Fruit fly (Drosophila melanogaster) whole organism, embryonic: Measurements from ENCODE around the gene CG9503.

ENCODE experiments used
- ATbp ChIP-seq: fragments of 200-800 bp; sonication (Bioruptor generic); optimal IDR thresholded peaks from 2 replicates; lab custom pipeline; 2017; ENCODE audit warnings: missing biosample characterization, mild to moderate bottlenecking, missing genetic modification characterization, missing genetic modification reagents
- Ada2b ChIP-seq: fragments of 200-800 bp; sonication (Bioruptor generic); IDR thresholded peaks from 2 replicates; pipeline ENCODE4 v1.3.6; 2022; ENCODE audit warnings: missing biosample characterization, missing genetic modification characterization
- CG10959 ChIP-seq: fragments of 200-800 bp; sonication (Bioruptor generic); IDR thresholded peaks from 2 replicates; pipeline ENCODE4 v1.3.6; 2022; ENCODE audit warnings: missing biosample characterization, missing genetic modification characterization
- CG11456 ChIP-seq: fragments of 200-800 bp; sonication (Bioruptor generic); IDR thresholded peaks from 3 replicates; pipeline ENCODE4 v1.3.6; 2022; ENCODE audit warnings: missing biosample characterization, missing genetic modification characterization
- CG11723 ChIP-seq: fragments of 200-800 bp; sonication (Bioruptor generic); optimal IDR thresholded peaks from 2 replicates; lab custom pipeline; 2017; ENCODE audit warnings: missing biosample characterization, mild to moderate bottlenecking, missing genetic modification characterization
- CG15601 ChIP-seq: fragments of 200-800 bp; sonication (Bioruptor generic); optimal IDR thresholded peaks from 3 replicates; lab custom pipeline; 2019; ENCODE audit warnings: missing biosample characterization, mild to moderate bottlenecking, missing genetic modification characterization, moderate library complexity
- CG16815 ChIP-seq: fragments of 200-800 bp; sonication (Bioruptor generic); optimal IDR thresholded peaks from 3 replicates; lab custom pipeline; 2017; ENCODE audit warnings: missing biosample characterization, mild to moderate bottlenecking, missing genetic modification characterization
- CG16863 ChIP-seq: fragments of 200-800 bp; sonication (Bioruptor generic); optimal IDR thresholded peaks from 3 replicates; lab custom pipeline; 2016; ENCODE audit warnings: missing biosample characterization, missing genetic modification characterization
- CG17385 ChIP-seq: fragments of 200-800 bp; sonication (Bioruptor generic); optimal IDR thresholded peaks from 3 replicates; lab custom pipeline; 2018; ENCODE audit warnings: missing biosample characterization, mild to moderate bottlenecking, missing genetic modification characterization
- CG17829 ChIP-seq: fragments of 200-800 bp; optimal IDR thresholded peaks from 2 replicates; lab custom pipeline; 2019; ENCODE audit warnings: missing biosample characterization, mild to moderate bottlenecking, missing genetic modification characterization, moderate library complexity
- CG1832 ChIP-seq: fragments of 200-800 bp; sonication (Bioruptor generic); optimal IDR thresholded peaks from 2 replicates; lab custom pipeline; 2017; ENCODE audit warnings: missing biosample characterization, mild to moderate bottlenecking, missing genetic modification characterization, inconsistent platforms
- CG18764 ChIP-seq: fragments of 200-800 bp; sonication (Bioruptor generic); optimal IDR thresholded peaks from 3 replicates; lab custom pipeline; 2016; ENCODE audit warnings: missing biosample characterization, missing genetic modification characterization
- CG2120 ChIP-seq: fragments of 200-800 bp; sonication (Bioruptor generic); optimal IDR thresholded peaks from 3 replicates; lab custom pipeline; 2016; ENCODE audit warnings: missing biosample characterization, missing genetic modification characterization
- CG2712 ChIP-seq: fragments of 200-800 bp; optimal IDR thresholded peaks from 3 replicates; lab custom pipeline; 2019; ENCODE audit warnings: missing biosample characterization, mild to moderate bottlenecking, missing genetic modification characterization, moderate library complexity
- CG30403 ChIP-seq: fragments of 200-800 bp; sonication (Bioruptor generic); optimal IDR thresholded peaks from 3 replicates; lab custom pipeline; 2016; ENCODE audit warnings: missing biosample characterization, missing genetic modification characterization
- CG31224 ChIP-seq: fragments of 200-800 bp; sonication (Bioruptor generic); IDR thresholded peaks from 2 replicates; pipeline ENCODE4 v1.3.6; 2022; ENCODE audit warnings: missing biosample characterization, missing genetic modification characterization
- CG32772 ChIP-seq: fragments of 200-800 bp; sonication (Bioruptor generic); IDR thresholded peaks from 2 replicates; pipeline ENCODE4 v1.3.6; 2022; ENCODE audit warnings: missing biosample characterization, missing genetic modification characterization
- CG4282 ChIP-seq: fragments of 200-800 bp; sonication (Bioruptor generic); optimal IDR thresholded peaks from 2 replicates; lab custom pipeline; 2016; ENCODE audit warnings: missing biosample characterization, missing genetic modification characterization
- CG4328 ChIP-seq: fragments of 200-800 bp; sonication (Bioruptor generic); optimal IDR thresholded peaks from 3 replicates; lab custom pipeline; 2017; ENCODE audit warnings: missing biosample characterization, missing genetic modification reagents, missing genetic modification characterization
- CG4854 ChIP-seq: fragments of 200-800 bp; sonication (Bioruptor generic); optimal IDR thresholded peaks from 2 replicates; lab custom pipeline; 2016; ENCODE audit warnings: missing biosample characterization, missing genetic modification characterization, inconsistent platforms
- CG7556 ChIP-seq: fragments of 200-800 bp; sonication (Bioruptor generic); optimal IDR thresholded peaks from 2 replicates; lab custom pipeline; 2017; ENCODE audit warnings: missing biosample characterization, mild to moderate bottlenecking, missing genetic modification characterization
- CG7839 ChIP-seq: fragments of 200-800 bp; sonication (Bioruptor generic); optimal IDR thresholded peaks from 3 replicates; lab custom pipeline; 2018; ENCODE audit warnings: missing biosample characterization, mild to moderate bottlenecking, missing genetic modification characterization, moderate library complexity
- CG8281 ChIP-seq: fragments of 200-800 bp; sonication (Bioruptor generic); optimal IDR thresholded peaks from 2 replicates; lab custom pipeline; 2018; ENCODE audit warnings: missing biosample characterization, mild to moderate bottlenecking, missing genetic modification characterization, moderate library complexity
- CG8924 ChIP-seq: fragments of 200-800 bp; optimal IDR thresholded peaks from 3 replicates; lab custom pipeline; 2019; ENCODE audit warnings: missing biosample characterization, mild to moderate bottlenecking, missing genetic modification characterization, moderate library complexity
- CG8944 ChIP-seq: fragments of 200-800 bp; sonication (Bioruptor generic); optimal IDR thresholded peaks from 3 replicates; lab custom pipeline; 2016; ENCODE audit warnings: missing biosample characterization, missing genetic modification characterization
- CHES-1-like ChIP-seq: fragments of 200-800 bp; sonication (Bioruptor generic); optimal IDR thresholded peaks from 2 replicates; lab custom pipeline; 2016; ENCODE audit warnings: missing biosample characterization, missing genetic modification characterization
- CTCF ChIP-seq: fragments of 200-800 bp; sonication (Bioruptor generic); optimal IDR thresholded peaks from 2 replicates; lab custom pipeline; 2017; ENCODE audit warnings: missing biosample characterization, mild to moderate bottlenecking, missing genetic modification characterization, moderate library complexity
- Ets65A ChIP-seq: fragments of 200-800 bp; sonication (Bioruptor generic); peaks from one replicate; lab custom pipeline; 2016; ENCODE audit warnings: missing biosample characterization, missing genetic modification characterization
- GATAe ChIP-seq: fragments of 200-800 bp; sonication (Bioruptor generic); conservative IDR thresholded peaks from 2 replicates; pipeline ENCODE4 v1.3.6; 2022; ENCODE audit warnings: missing biosample characterization, missing genetic modification characterization
- HmgD ChIP-seq: fragments of 200-800 bp; sonication (Bioruptor generic); optimal IDR thresholded peaks from 3 replicates; lab custom pipeline; 2016; ENCODE audit warnings: missing biosample characterization, missing genetic modification characterization
- Optix ChIP-seq: fragments of 200-800 bp; sonication (Bioruptor generic); IDR thresholded peaks from 3 replicates; pipeline ENCODE4 v1.3.6; 2022; ENCODE audit warnings: missing biosample characterization, missing genetic modification characterization
- Usf ChIP-seq: fragments of 200-800 bp; sonication (Bioruptor generic); optimal IDR thresholded peaks from 2 replicates; lab custom pipeline; 2017; ENCODE audit warnings: missing genotype, missing biosample characterization, missing genetic modification characterization
- ab ChIP-seq: fragments of 200-800 bp; sonication (Bioruptor generic); optimal IDR thresholded peaks from 2 replicates; lab custom pipeline; 2016; ENCODE audit warnings: missing biosample characterization, missing genetic modification characterization
- abd-A ChIP-seq: fragments of 200-800 bp; sonication (Bioruptor generic); optimal IDR thresholded peaks from 3 replicates; lab custom pipeline; 2019; ENCODE audit warnings: missing biosample characterization, mild to moderate bottlenecking, missing genetic modification characterization, moderate library complexity
- ase ChIP-seq: fragments of 200-800 bp; sonication (Bioruptor generic); IDR thresholded peaks from 3 replicates; pipeline ENCODE4 v1.3.6; 2022; ENCODE audit warnings: missing biosample characterization, missing genetic modification characterization
- az2 ChIP-seq: fragments of 200-800 bp; sonication (Bioruptor generic); optimal IDR thresholded peaks from 3 replicates; lab custom pipeline; 2016; ENCODE audit warnings: missing biosample characterization, missing genetic modification characterization
- cato ChIP-seq: fragments of 200-800 bp; sonication (Bioruptor generic); optimal IDR thresholded peaks from 2 replicates; lab custom pipeline; 2016; ENCODE audit warnings: missing biosample characterization, missing genetic modification characterization, borderline replicate concordance
- crc ChIP-seq: fragments of 200-800 bp; sonication (Bioruptor generic); optimal IDR thresholded peaks from 2 replicates; lab custom pipeline; 2016; ENCODE audit warnings: missing biosample characterization, missing genetic modification characterization
- eve ChIP-seq, 2 experiments: fragments of >200 bp; optimal IDR thresholded peaks; 2 replicates each; lab custom pipeline; 2017; ENCODE audit warnings: missing biosample characterization in 2 of 2, missing genetic modification characterization in 2 of 2
- fd102C ChIP-seq: fragments of 200-800 bp; sonication (Bioruptor generic); optimal IDR thresholded peaks from 2 replicates; lab custom pipeline; 2018; ENCODE audit warnings: missing biosample characterization, mild to moderate bottlenecking, missing genetic modification characterization, moderate library complexity
- grau ChIP-seq: fragments of 200-800 bp; optimal IDR thresholded peaks from 3 replicates; lab custom pipeline; 2019; ENCODE audit warnings: missing biosample characterization, mild to moderate bottlenecking, missing genetic modification characterization, moderate library complexity
- grn ChIP-seq: fragments of 200-800 bp; sonication (Bioruptor generic); optimal IDR thresholded peaks from 3 replicates; lab custom pipeline; 2017; ENCODE audit warnings: missing biosample characterization, missing genetic modification characterization
- knrl ChIP-seq: fragments of 200-800 bp; sonication (Bioruptor generic); IDR thresholded peaks from 3 replicates; pipeline ENCODE4 v1.3.6; 2022; ENCODE audit warnings: missing biosample characterization, missing genetic modification characterization; ENCODE audit not compliant: partially characterized antibody
- mam ChIP-seq: fragments of 200-800 bp; sonication (Bioruptor generic); optimal IDR thresholded peaks from 3 replicates; lab custom pipeline; 2016; ENCODE audit warnings: missing biosample characterization, missing genetic modification characterization
- oc ChIP-seq: fragments of 200-800 bp; sonication (Bioruptor generic); optimal IDR thresholded peaks from 2 replicates; lab custom pipeline; 2018; ENCODE audit warnings: missing biosample characterization, mild to moderate bottlenecking, missing genetic modification characterization, moderate library complexity
- org-1 ChIP-seq: fragments of 200-800 bp; sonication (Bioruptor generic); optimal IDR thresholded peaks from 2 replicates; lab custom pipeline; 2017; ENCODE audit warnings: missing biosample characterization, missing genetic modification characterization
- repo ChIP-seq: fragments of 200-800 bp; sonication (Bioruptor generic); optimal IDR thresholded peaks from 2 replicates; lab custom pipeline; 2016; ENCODE audit warnings: missing biosample characterization, missing genetic modification characterization
- sna ChIP-seq: fragments of 200-800 bp; sonication (Bioruptor generic); IDR thresholded peaks from 2 replicates; pipeline ENCODE4 v1.3.6; 2022; ENCODE audit warnings: missing biosample characterization, missing genetic modification characterization; ENCODE audit not compliant: partially characterized antibody
- tll ChIP-seq, 2 experiments: fragments of 200-800 bp in 1 of 2; fragments of >200 bp in 1 of 2; sonication (Bioruptor generic) in 1 of 2; optimal IDR thresholded peaks; 2 replicates each; lab custom pipeline; 2017 to 2019; ENCODE audit warnings: missing biosample characterization in 2 of 2, missing genetic modification characterization in 2 of 2, mild to moderate bottlenecking in 1 of 2, moderate library complexity in 1 of 2
- ttk ChIP-seq: fragments of 200-800 bp; sonication (Bioruptor generic); IDR thresholded peaks from 2 replicates; pipeline ENCODE4 v2.1.2; 2022; ENCODE audit warnings: missing biosample characterization, missing genetic modification characterization
- tup ChIP-seq: fragments of 200-800 bp; sonication (Bioruptor generic); optimal IDR thresholded peaks from 2 replicates; lab custom pipeline; 2016; ENCODE audit warnings: missing biosample characterization, mild to moderate bottlenecking, missing genetic modification characterization, moderate library complexity
- vvl ChIP-seq: fragments of 200-800 bp; sonication (Bioruptor generic); IDR thresholded peaks from 2 replicates; pipeline ENCODE4 v1.3.6; 2022; ENCODE audit warnings: missing biosample characterization, missing genetic modification characterization

CG9503 gene

dm6 chrX:14947399-14947798 is 24.1 kb upstream of the CG9503 start (continued):
- TF ChIP-seq CG15601 (tag; lab: Kevin White, UChicago) (peak; percentile 19), CG18764 (GFP tag; lab: Kevin White, UChicago) (no peak), tll (GFP tag; optimal IDR thresholded peaks at IDR 0.05; lab: Kevin White, UChicago) (no peak), ase (GFP tag; lab: Robert Waterston, UW) (peak; percentile 65; the same call in 2 of the 3 replicates), ATbp (GFP tag; lab: Kevin White, UChicago) (peak; percentile 45), tup (no peak), sna (GFP tag; lab: Robert Waterston, UW) (no peak), CG2712 (tag; lab: Kevin White, UChicago) (no peak), org-1 (no peak), CG17829 (tag; lab: Kevin White, UChicago) (no peak), ttk (GFP tag; lab: Robert Waterston, UW) (peak; percentile 45; the same call in 1 of the 2 replicates), cato (GFP tag; lab: Kevin White, UChicago) (no peak), Optix (GFP tag; lab: Robert Waterston, UW) (no peak), CG8281 (peak; percentile 24), CG17385 (peak; percentile 26), CG32772 (no peak), CG16815 (GFP tag; lab: Kevin White, UChicago) (no peak), crc (GFP tag; lab: Kevin White, UChicago) (no peak), Ada2b (GFP tag; lab: Robert Waterston, UW) (no peak), grn (GFP tag; lab: Kevin White, UChicago) (no peak), repo (GFP tag; lab: Kevin White, UChicago) (no peak), CG1832 (peak; percentile 66), CG4854 (GFP tag; lab: Kevin White, UChicago) (no peak), CG16863 (GFP tag; lab: Kevin White, UChicago) (no peak), CG11723 (peak; percentile 60), CG10959 (0 out of 2 replicates have a peak, but pooled peaks have one; percentile 27), CG4282 (GFP tag; lab: Kevin White, UChicago) (no peak), CG11456 (peak; percentile 55; the same call in 1 of the 3 replicates), HmgD (GFP tag; lab: Kevin White, UChicago) (no peak), CG30403 (GFP tag; lab: Kevin White, UChicago) (no peak), Ets65A (GFP tag; lab: Kevin White, UChicago) (no peak), oc (tag; lab: Kevin White, UChicago) (no peak), Usf (GFP tag; lab: Kevin White, UChicago) (no peak), ab (no peak), grau (tag; lab: Kevin White, UChicago) (peak; percentile 18), CTCF (GFP tag; lab: Kevin White, UChicago) (peak; percentile 62), CG8944 (GFP tag; lab: Kevin White, UChicago) (no peak), GATAe (GFP tag; lab: Robert Waterston, UW) (no peak), vvl (GFP tag; lab: Robert Waterston, UW) (peak; percentile 47), CG7556 (GFP tag; lab: Kevin White, UChicago) (peak; percentile 12), mam (GFP tag; lab: Kevin White, UChicago) (no peak), CG4328 (GFP tag; lab: Kevin White, UChicago) (peak; percentile 48), az2 (GFP tag; lab: Kevin White, UChicago) (no peak), fd102C (no peak), CG7839 (peak; percentile 41), eve (GFP tag; optimal IDR thresholded peaks at IDR 0.05; lab: Kevin White, UChicago) (no peak), CG31224 (GFP tag; lab: Robert Waterston, UW) (no peak), CG8924 (tag; lab: Kevin White, UChicago) (no peak), knrl (GFP tag; lab: Robert Waterston, UW) (no peak), CHES-1-like (GFP tag; lab: Kevin White, UChicago) (no peak), CG2120 (GFP tag; lab: Kevin White, UChicago) (no peak), abd-A (tag; lab: Kevin White, UChicago) (no peak)
